Worm (Caenorhabditis elegans) whole organism, L3 larva: ENCODE measurements around the gene ogdh-2.
A peak's percentile ranks its signal among the peaks of the same experiment; 100 is the strongest.

Experiments
- R02D3.7 ChIP-seq: fragments of 150-350 bp; optimal IDR thresholded peaks from 2 replicates; lab custom pipeline; 2014; ENCODE audit warnings: missing biosample characterization, missing genetic modification characterization
- ZK546.5 ChIP-seq: sonication (generic microtip); optimal IDR thresholded peaks from 2 replicates; lab custom pipeline; 2017; ENCODE audit warnings: missing biosample characterization, missing genetic modification characterization
- aly-2 ChIP-seq: fragments of 150-350 bp; optimal IDR thresholded peaks from 2 replicates; lab custom pipeline; 2014; ENCODE audit warnings: missing biosample characterization, missing genetic modification characterization
- ama-1 ChIP-seq: fragments of 150-350 bp; optimal IDR thresholded peaks from 2 replicates; lab custom pipeline; 2018
- ceh-16 ChIP-seq: sonication (generic microtip); optimal IDR thresholded peaks from 2 replicates; lab custom pipeline; 2017; ENCODE audit warnings: missing biosample characterization, missing genetic modification characterization
- ceh-28 ChIP-seq: fragments of 150-350 bp; optimal IDR thresholded peaks from 2 replicates; lab custom pipeline; 2014; ENCODE audit warnings: missing biosample characterization, missing genetic modification reagents, missing genetic modification characterization
- ceh-82 ChIP-seq: fragments of 150-350 bp; optimal IDR thresholded peaks from 2 replicates; lab custom pipeline; 2014; ENCODE audit warnings: missing biosample characterization, missing genetic modification characterization
- ceh-9 ChIP-seq: sonication (generic microtip); optimal IDR thresholded peaks from 2 replicates; lab custom pipeline; 2018; ENCODE audit warnings: missing biosample characterization, missing genetic modification characterization
- daf-12 ChIP-seq: fragments of 150-350 bp; optimal IDR thresholded peaks from 2 replicates; lab custom pipeline; 2014; ENCODE audit warnings: missing biosample characterization, missing genetic modification reagents, missing genetic modification characterization
- egl-27 ChIP-seq: sonication (generic microtip); optimal IDR thresholded peaks from 4 replicates; lab custom pipeline; 2017; ENCODE audit warnings: missing biosample characterization, missing genetic modification reagents, missing genetic modification characterization
- egl-5 ChIP-seq: fragments of 150-350 bp; optimal IDR thresholded peaks from 2 replicates; lab custom pipeline; 2017; ENCODE audit warnings: missing biosample characterization, missing genetic modification reagents, missing genetic modification characterization, inconsistent platforms
- elt-2 ChIP-seq: sonication (generic microtip); optimal IDR thresholded peaks from 2 replicates; lab custom pipeline; 2016; ENCODE audit warnings: missing genetic modification reagents, mild to moderate bottlenecking, missing genetic modification characterization, missing compliant biosample characterization
- elt-3 ChIP-seq, 3 experiments: fragments of 150-350 bp in 1 of 3; sonication (generic microtip) in 2 of 3; optimal IDR thresholded peaks; 2 replicates in 2 of 3; 4 replicates in 1 of 3; lab custom pipeline; 2014 to 2017; ENCODE audit warnings: missing biosample characterization in 3 of 3, missing genetic modification characterization in 3 of 3
- eor-1 ChIP-seq, 2 experiments: fragments of 150-350 bp; optimal IDR thresholded peaks; 2 replicates each; lab custom pipeline; 2014 to 2018; ENCODE audit warnings: missing biosample characterization in 2 of 2, missing genetic modification characterization in 2 of 2
- fkh-10 ChIP-seq: sonication (generic microtip); optimal IDR thresholded peaks from 2 replicates; lab custom pipeline; 2017; ENCODE audit warnings: missing biosample characterization, missing genetic modification reagents, missing genetic modification characterization
- fkh-2 ChIP-seq: fragments of 150-350 bp; optimal IDR thresholded peaks from 2 replicates; lab custom pipeline; 2014; ENCODE audit warnings: missing biosample characterization, missing genetic modification reagents, missing genetic modification characterization
- fos-1 ChIP-seq: fragments of 150-350 bp; optimal IDR thresholded peaks from 2 replicates; lab custom pipeline; 2014; ENCODE audit warnings: missing biosample characterization, missing genetic modification characterization
- hmg-11 ChIP-seq: sonication (generic microtip); optimal IDR thresholded peaks from 2 replicates; lab custom pipeline; 2016; ENCODE audit warnings: missing genetic modification characterization, missing compliant biosample characterization
- jun-1 ChIP-seq: fragments of 150-350 bp; optimal IDR thresholded peaks from 2 replicates; lab custom pipeline; 2014; ENCODE audit warnings: missing biosample characterization, missing genetic modification reagents, missing genetic modification characterization
- lin-15B ChIP-seq: fragments of 150-350 bp; optimal IDR thresholded peaks from 2 replicates; lab custom pipeline; 2014; ENCODE audit warnings: missing biosample characterization, missing genetic modification characterization
- lin-39 ChIP-seq: fragments of 150-350 bp; optimal IDR thresholded peaks from 2 replicates; lab custom pipeline; 2018; ENCODE audit warnings: missing biosample characterization, missing genetic modification reagents, missing genetic modification characterization
- lsy-12 ChIP-seq: sonication (generic microtip); optimal IDR thresholded peaks from 2 replicates; lab custom pipeline; 2016; ENCODE audit warnings: mild to moderate bottlenecking, missing genetic modification characterization, missing compliant biosample characterization
- mdl-1 ChIP-seq: fragments of 150-350 bp; optimal IDR thresholded peaks from 2 replicates; lab custom pipeline; 2014; ENCODE audit warnings: missing biosample characterization, missing genetic modification characterization
- mml-1 ChIP-seq: fragments of 150-350 bp; sonication (generic microtip); optimal IDR thresholded peaks from 3 replicates; lab custom pipeline; 2014; ENCODE audit warnings: missing biosample characterization, missing genetic modification characterization
- nfya-1 ChIP-seq: sonication (generic microtip); optimal IDR thresholded peaks from 2 replicates; lab custom pipeline; 2017; ENCODE audit warnings: missing genetic modification characterization, mild to moderate bottlenecking, missing compliant biosample characterization, antibody characterized with exemption, moderate library complexity; ENCODE audit not compliant: insufficient read depth
- nhr-11 ChIP-seq: fragments of 150-350 bp; optimal IDR thresholded peaks from 2 replicates; lab custom pipeline; 2014; ENCODE audit warnings: missing biosample characterization, missing genetic modification characterization
- nhr-12 ChIP-seq: fragments of 150-350 bp; optimal IDR thresholded peaks from 2 replicates; lab custom pipeline; 2014; ENCODE audit warnings: missing biosample characterization, missing genetic modification characterization
- nhr-23 ChIP-seq: fragments of 150-350 bp; optimal IDR thresholded peaks from 2 replicates; lab custom pipeline; 2014; ENCODE audit warnings: missing biosample characterization, missing genetic modification reagents, missing genetic modification characterization
- nhr-237 ChIP-seq: fragments of 150-350 bp; optimal IDR thresholded peaks from 2 replicates; lab custom pipeline; 2014; ENCODE audit warnings: missing biosample characterization, missing genetic modification characterization
- nhr-25 ChIP-seq: sonication (generic microtip); optimal IDR thresholded peaks from 2 replicates; lab custom pipeline; 2017; ENCODE audit warnings: missing biosample characterization, missing genetic modification characterization
- nhr-43 ChIP-seq: sonication (generic microtip); optimal IDR thresholded peaks from 2 replicates; lab custom pipeline; 2016; ENCODE audit warnings: mild to moderate bottlenecking, missing genetic modification characterization, missing compliant biosample characterization; ENCODE audit not compliant: poor library complexity, severe bottlenecking
- nhr-67 ChIP-seq: fragments of 150-350 bp; optimal IDR thresholded peaks from 2 replicates; lab custom pipeline; 2014; ENCODE audit warnings: missing biosample characterization, missing genetic modification characterization
- nhr-76 ChIP-seq: fragments of 150-350 bp; sonication (generic microtip); optimal IDR thresholded peaks from 5 replicates; lab custom pipeline; 2014; ENCODE audit warnings: missing biosample characterization, missing genetic modification characterization
- nhr-77 ChIP-seq: fragments of 150-350 bp; optimal IDR thresholded peaks from 2 replicates; lab custom pipeline; 2014; ENCODE audit warnings: missing biosample characterization, missing genetic modification characterization
- pha-4 ChIP-seq: fragments of 150-350 bp; optimal IDR thresholded peaks from 2 replicates; lab custom pipeline; 2014; ENCODE audit warnings: missing biosample characterization, missing genetic modification reagents, missing genetic modification characterization
- pqm-1 ChIP-seq: fragments of 150-350 bp; optimal IDR thresholded peaks from 2 replicates; lab custom pipeline; 2017; ENCODE audit warnings: missing biosample characterization, missing genetic modification characterization, inconsistent platforms
- sea-2 ChIP-seq: fragments of 150-350 bp; sonication (generic microtip); optimal IDR thresholded peaks from 4 replicates; lab custom pipeline; 2014; ENCODE audit warnings: missing biosample characterization, missing genetic modification reagents, missing genetic modification characterization
- snpc-4 ChIP-seq: fragments of 150-350 bp; optimal IDR thresholded peaks from 2 replicates; lab custom pipeline; 2014; ENCODE audit warnings: missing biosample characterization, missing genetic modification characterization
- unc-62 ChIP-seq: fragments of 150-350 bp; sonication (generic microtip); optimal IDR thresholded peaks from 4 replicates; lab custom pipeline; 2014; ENCODE audit warnings: missing biosample characterization, missing genetic modification reagents, missing genetic modification characterization
- zag-1 ChIP-seq: fragments of 150-350 bp; optimal IDR thresholded peaks from 2 replicates; lab custom pipeline; 2014; ENCODE audit warnings: missing biosample characterization, missing genetic modification characterization
- ztf-11 ChIP-seq: fragments of 150-350 bp; optimal IDR thresholded peaks from 2 replicates; lab custom pipeline; 2014; ENCODE audit warnings: missing biosample characterization, missing genetic modification characterization

Gene ogdh-2

ce11 chrV:12154554-12154953 is 39.8 kb upstream of the ogdh-2 start, which contains the start of gene C27A7.9:
TSS of gene C27A7.9 (minus strand) at chrV:12154654.
- TF ChIP-seq snpc-4 (tag; lab: Kevin White, UChicago) (no peak), fkh-10 (no peak), nhr-237 (tag; lab: Kevin White, UChicago) (no peak), fkh-2 (tag; lab: Kevin White, UChicago) (no peak), nhr-43 (no peak), elt-3 (tag; optimal IDR thresholded peaks at IDR 0.05; lab: Kevin White, UChicago) (no peak), nhr-76 (tag; lab: Kevin White, UChicago) (no peak), lsy-12 (tag; lab: Kevin White, UChicago) (no peak), pha-4 (tag; lab: Kevin White, UChicago) (no peak), aly-2 (tag; lab: Kevin White, UChicago) (no peak), daf-12 (tag; lab: Kevin White, UChicago) (no peak)
- TF ChIP-seq, all 47 proteins: peak for 0

- TF ChIP-seq nfya-1 (tag; lab: Kevin White, UChicago): peak; percentile 25
- no peak for TF ChIP-seq hmg-11 (tag; lab: Kevin White, UChicago)
Observed at ce11 chrV:12158377-12158776, 35.9 kb upstream of the ogdh-2 start.

ce11 chrV:12159975-12160374 is 34.3 kb upstream of the ogdh-2 start:
- TF ChIP-seq zag-1 (no peak), egl-5 (tag; lab: Kevin White, UChicago) (peak; percentile 35), nhr-25 (tag; lab: Kevin White, UChicago) (peak; percentile 51)

- no peak for TF ChIP-seq lin-15B
- peak; percentile 15 for TF ChIP-seq nfya-1 (tag; lab: Kevin White, UChicago)
- TF ChIP-seq nhr-237 (tag; lab: Kevin White, UChicago): no peak
- TF ChIP-seq hmg-11 (tag; lab: Kevin White, UChicago): peak; percentile 34
- no peak for TF ChIP-seq mdl-1 (tag; lab: Kevin White, UChicago)
- TF ChIP-seq elt-2 (tag; lab: Kevin White, UChicago): no peak
- TF ChIP-seq ceh-82 (tag; lab: Kevin White, UChicago): no peak
Observed at ce11 chrV:12161157-12161556, 33.1 kb upstream of the ogdh-2 start.

- no peak for TF ChIP-seq zag-1
- TF ChIP-seq pqm-1 (tag; lab: Kevin White, UChicago): no peak
- TF ChIP-seq nhr-12: no peak
- no peak for TF ChIP-seq ama-1 (lab: Kevin White, UChicago)
- no peak for TF ChIP-seq fkh-10
- no peak for TF ChIP-seq aly-2 (tag; lab: Kevin White, UChicago)
- no peak for TF ChIP-seq lsy-12 (tag; lab: Kevin White, UChicago)
- no peak for TF ChIP-seq ZK546.5 (tag; lab: Kevin White, UChicago)
- no peak for TF ChIP-seq ceh-16 (tag; lab: Kevin White, UChicago)
- no peak for TF ChIP-seq eor-1 (tag; optimal IDR thresholded peaks at IDR 0.05; lab: Kevin White, UChicago)
- TF ChIP-seq nfya-1 (tag; lab: Kevin White, UChicago): no peak
- TF ChIP-seq elt-2 (tag; lab: Kevin White, UChicago): no peak
- no peak for TF ChIP-seq mml-1 (tag; lab: Kevin White, UChicago)
- no peak for TF ChIP-seq jun-1 (tag; lab: Kevin White, UChicago)
- TF ChIP-seq lin-39 (tag; lab: Kevin White, UChicago): no peak
- no peak for TF ChIP-seq ztf-11 (tag; lab: Kevin White, UChicago)
- no peak for TF ChIP-seq R02D3.7 (tag; lab: Kevin White, UChicago)
- no peak for TF ChIP-seq pha-4 (tag; lab: Kevin White, UChicago)
- no peak for TF ChIP-seq nhr-237 (tag; lab: Kevin White, UChicago)
- TF ChIP-seq ceh-28 (tag; lab: Kevin White, UChicago): no peak
Observed at ce11 chrV:12162220-12162619, 32.1 kb upstream of the ogdh-2 start, which contains the start of gene C27A7.5. TSS of gene C27A7.5 (minus strand) at chrV:12162320.

ce11 chrV:12162906-12163305 is 31.4 kb upstream of the ogdh-2 start, which contains the start of gene srj-4:
TSS of gene srj-4 (plus strand) at chrV:12163206.
- TF ChIP-seq nhr-67 (no peak), ceh-28 (tag; lab: Kevin White, UChicago) (no peak), egl-5 (tag; lab: Kevin White, UChicago) (no peak), nhr-12 (no peak), mml-1 (tag; lab: Kevin White, UChicago) (no peak), egl-27 (tag; lab: Kevin White, UChicago) (no peak), ZK546.5 (tag; lab: Kevin White, UChicago) (no peak), ceh-9 (no peak), elt-2 (tag; lab: Kevin White, UChicago) (no peak), lin-15B (no peak), R02D3.7 (tag; lab: Kevin White, UChicago) (no peak), unc-62 (GFP tag; lab: Kevin White, UChicago) (no peak), sea-2 (GFP tag; lab: Kevin White, UChicago) (no peak), ceh-16 (tag; lab: Kevin White, UChicago) (no peak), nhr-77 (tag; lab: Kevin White, UChicago) (no peak), fos-1 (no peak), nhr-23 (tag; lab: Kevin White, UChicago) (no peak), nhr-11 (tag; lab: Kevin White, UChicago) (no peak), ama-1 (lab: Kevin White, UChicago) (no peak), nhr-76 (tag; lab: Kevin White, UChicago) (no peak)
